Fruit fly (Drosophila melanogaster) whole organism, embryonic: ENCODE results near the gene rogdi.

ENCODE experiments used
- Atf6 ChIP-seq: fragments of 200-800 bp; sonication (Bioruptor generic); IDR thresholded peaks from 2 replicates; pipeline ENCODE4 v1.3.6; 2022; ENCODE audit warnings: missing biosample characterization, missing genetic modification characterization
- B-H1 ChIP-seq: fragments of 200-800 bp; sonication (Bioruptor generic); IDR thresholded peaks from 3 replicates; pipeline ENCODE4 v1.3.6; 2022; ENCODE audit warnings: missing biosample characterization, missing genetic modification characterization
- Bdp1 ChIP-seq: fragments of 200-800 bp; sonication (Bioruptor generic); optimal IDR thresholded peaks from 3 replicates; lab custom pipeline; 2016; ENCODE audit warnings: missing biosample characterization, missing genetic modification characterization
- Blimp-1 ChIP-seq: fragments of 200-800 bp; sonication (Bioruptor generic); optimal IDR thresholded peaks from 3 replicates; lab custom pipeline; 2018; ENCODE audit warnings: missing biosample characterization, missing genetic modification characterization, mild to moderate bottlenecking, moderate library complexity, missing genetic modification reagents
- CG10209 ChIP-seq: fragments of 200-800 bp; sonication (Bioruptor generic); optimal IDR thresholded peaks from 3 replicates; lab custom pipeline; 2017; ENCODE audit warnings: missing biosample characterization, mild to moderate bottlenecking, missing genetic modification characterization, missing genetic modification reagents
- CG10321 ChIP-seq: fragments of 200-800 bp; sonication (Bioruptor generic); IDR thresholded peaks from 2 replicates; pipeline ENCODE4 v1.3.6; 2022; ENCODE audit warnings: missing biosample characterization, missing genetic modification characterization
- CG10959 ChIP-seq: fragments of 200-800 bp; sonication (Bioruptor generic); IDR thresholded peaks from 2 replicates; pipeline ENCODE4 v1.3.6; 2022; ENCODE audit warnings: missing biosample characterization, missing genetic modification characterization
- CG11456 ChIP-seq: fragments of 200-800 bp; sonication (Bioruptor generic); IDR thresholded peaks from 3 replicates; pipeline ENCODE4 v1.3.6; 2022; ENCODE audit warnings: missing biosample characterization, missing genetic modification characterization
- CG11723 ChIP-seq: fragments of 200-800 bp; sonication (Bioruptor generic); optimal IDR thresholded peaks from 2 replicates; lab custom pipeline; 2017; ENCODE audit warnings: missing biosample characterization, mild to moderate bottlenecking, missing genetic modification characterization
- CG15073 ChIP-seq: fragments of 200-800 bp; sonication (Bioruptor generic); optimal IDR thresholded peaks from 2 replicates; lab custom pipeline; 2016; ENCODE audit warnings: missing biosample characterization, missing genetic modification characterization
- CG17186 ChIP-seq: fragments of 200-800 bp; sonication (Bioruptor generic); optimal IDR thresholded peaks from 3 replicates; lab custom pipeline; 2017; ENCODE audit warnings: missing biosample characterization, missing genetic modification reagents, missing genetic modification characterization
- CG32532 ChIP-seq: fragments of 200-800 bp; sonication (Bioruptor generic); IDR thresholded peaks from 2 replicates; pipeline ENCODE4 v1.3.6; 2022; ENCODE audit warnings: missing biosample characterization, missing genetic modification characterization
- CG7987 ChIP-seq: fragments of 200-800 bp; sonication (Bioruptor generic); optimal IDR thresholded peaks from 2 replicates; lab custom pipeline; 2018; ENCODE audit warnings: missing biosample characterization, mild to moderate bottlenecking, missing genetic modification characterization, moderate library complexity
- CHES-1-like ChIP-seq: fragments of 200-800 bp; sonication (Bioruptor generic); optimal IDR thresholded peaks from 2 replicates; lab custom pipeline; 2016; ENCODE audit warnings: missing biosample characterization, missing genetic modification characterization
- Dbx ChIP-seq: fragments of 200-800 bp; sonication (Bioruptor generic); IDR thresholded peaks from 3 replicates; pipeline ENCODE4 v1.3.6; 2022; ENCODE audit warnings: missing biosample characterization, missing genetic modification characterization
- Dip2 ChIP-seq: fragments of 200-800 bp; sonication (Bioruptor generic); IDR thresholded peaks from 2 replicates; pipeline ENCODE4 v1.3.6; 2022; ENCODE audit warnings: missing biosample characterization, missing genetic modification characterization
- Dp ChIP-seq: fragments of 200-800 bp; sonication (Bioruptor generic); optimal IDR thresholded peaks from 2 replicates; lab custom pipeline; 2018; ENCODE audit warnings: missing biosample characterization, mild to moderate bottlenecking, missing genetic modification characterization, moderate library complexity
- Eip74EF ChIP-seq, 2 experiments: fragments of 200-800 bp in 1 of 2; fragments of >200 bp in 1 of 2; sonication (Bioruptor generic) in 1 of 2; optimal IDR thresholded peaks; 2 replicates each; lab custom pipeline; 2017 to 2019; ENCODE audit warnings: missing biosample characterization in 2 of 2, missing genetic modification characterization in 2 of 2, mild to moderate bottlenecking in 1 of 2, moderate library complexity in 1 of 2
- HLH4C ChIP-seq: fragments of 200-800 bp; sonication (Bioruptor generic); IDR thresholded peaks from 3 replicates; pipeline ENCODE4 v1.3.6; 2022; ENCODE audit warnings: missing biosample characterization, missing genetic modification characterization; ENCODE audit not compliant: partially characterized antibody
- Hmr ChIP-seq: fragments of 200-800 bp; sonication (Bioruptor generic); optimal IDR thresholded peaks from 3 replicates; lab custom pipeline; 2017; ENCODE audit warnings: mild to moderate bottlenecking, missing biosample characterization, missing genetic modification reagents, missing genetic modification characterization
- Hr3 ChIP-seq: fragments of 200-800 bp; sonication (Bioruptor generic); optimal IDR thresholded peaks from 3 replicates; lab custom pipeline; 2016; ENCODE audit warnings: missing biosample characterization, missing genetic modification characterization
- Lhr ChIP-seq: fragments of 200-800 bp; sonication (Bioruptor generic); optimal IDR thresholded peaks from 3 replicates; lab custom pipeline; 2017; ENCODE audit warnings: mild to moderate bottlenecking, missing biosample characterization, missing genetic modification reagents, missing genetic modification characterization
- Nf-YA ChIP-seq: fragments of 200-800 bp; sonication (Bioruptor generic); IDR thresholded peaks from 2 replicates; pipeline ENCODE4 v1.3.6; 2022; ENCODE audit warnings: missing biosample characterization, missing genetic modification characterization
- Nf-YB ChIP-seq: fragments of 200-800 bp; sonication (Bioruptor generic); optimal IDR thresholded peaks from 3 replicates; lab custom pipeline; 2019; ENCODE audit warnings: missing biosample characterization, mild to moderate bottlenecking, missing genetic modification characterization, moderate library complexity
- Opbp ChIP-seq: fragments of 200-800 bp; sonication (Bioruptor generic); IDR thresholded peaks from 3 replicates; pipeline ENCODE4 v1.3.6; 2022; ENCODE audit warnings: missing biosample characterization, missing genetic modification characterization; ENCODE audit not compliant: partially characterized antibody
- Poxn ChIP-seq: fragments of 200-800 bp; sonication (Bioruptor generic); IDR thresholded peaks from 2 replicates; pipeline ENCODE4 v1.3.6; 2022; ENCODE audit warnings: missing biosample characterization, missing genetic modification characterization
- Sox102F ChIP-seq: fragments of 200-800 bp; sonication (Bioruptor generic); optimal IDR thresholded peaks from 2 replicates; lab custom pipeline; 2018; ENCODE audit warnings: missing biosample characterization, mild to moderate bottlenecking, missing genetic modification characterization, moderate library complexity
- abd-A ChIP-seq: fragments of 200-800 bp; sonication (Bioruptor generic); optimal IDR thresholded peaks from 3 replicates; lab custom pipeline; 2019; ENCODE audit warnings: missing biosample characterization, mild to moderate bottlenecking, missing genetic modification characterization, moderate library complexity
- ara ChIP-seq: fragments of 200-800 bp; sonication (Bioruptor generic); IDR thresholded peaks from 2 replicates; pipeline ENCODE4 v1.3.6; 2022; ENCODE audit warnings: missing biosample characterization, missing genetic modification characterization
- bab2 ChIP-seq: fragments of 200-800 bp; sonication (Bioruptor generic); optimal IDR thresholded peaks from 2 replicates; lab custom pipeline; 2016; ENCODE audit warnings: missing biosample characterization, missing genetic modification characterization
- bowl ChIP-seq: fragments of 200-800 bp; sonication (Bioruptor generic); IDR thresholded peaks from 2 replicates; pipeline ENCODE4 v1.3.6; 2022; ENCODE audit warnings: missing biosample characterization, missing genetic modification characterization
- btn ChIP-seq: fragments of 200-800 bp; sonication (Bioruptor generic); optimal IDR thresholded peaks from 2 replicates; lab custom pipeline; 2016; ENCODE audit warnings: missing biosample characterization, missing genetic modification characterization
- chinmo ChIP-seq: fragments of 200-800 bp; sonication (Bioruptor generic); IDR thresholded peaks from 4 replicates; pipeline ENCODE4 v1.3.6; 2022; ENCODE audit warnings: missing biosample characterization, missing genetic modification characterization; ENCODE audit not compliant: partially characterized antibody
- cwo ChIP-seq: fragments of 200-800 bp; sonication (Bioruptor generic); optimal IDR thresholded peaks from 3 replicates; lab custom pipeline; 2017; ENCODE audit warnings: missing biosample characterization, missing genetic modification characterization, mild to moderate bottlenecking, moderate library complexity, missing genetic modification reagents
- dati ChIP-seq: fragments of 200-800 bp; sonication (Bioruptor generic); IDR thresholded peaks from 2 replicates; pipeline ENCODE4 v1.3.6; 2022; ENCODE audit warnings: missing biosample characterization, missing genetic modification characterization
- fd96Cb ChIP-seq: fragments of 200-800 bp; sonication (Bioruptor generic); optimal IDR thresholded peaks from 2 replicates; lab custom pipeline; 2018; ENCODE audit warnings: missing biosample characterization, mild to moderate bottlenecking, missing genetic modification characterization, moderate library complexity
- fru ChIP-seq: fragments of >200 bp; optimal IDR thresholded peaks from 2 replicates; lab custom pipeline; 2017
- gcm2 ChIP-seq: fragments of 200-800 bp; sonication (Bioruptor generic); optimal IDR thresholded peaks from 2 replicates; lab custom pipeline; 2016; ENCODE audit warnings: missing biosample characterization, missing genetic modification characterization
- hb ChIP-seq: fragments of 200-800 bp; sonication (Bioruptor generic); IDR thresholded peaks from 3 replicates; pipeline ENCODE4 v1.3.6; 2022; ENCODE audit warnings: missing biosample characterization, missing genetic modification characterization; ENCODE audit not compliant: partially characterized antibody
- onecut ChIP-seq: fragments of 200-800 bp; sonication (Bioruptor generic); IDR thresholded peaks from 2 replicates; pipeline ENCODE4 v1.3.6; 2022; ENCODE audit warnings: missing biosample characterization, missing genetic modification characterization
- org-1 ChIP-seq: fragments of 200-800 bp; sonication (Bioruptor generic); optimal IDR thresholded peaks from 2 replicates; lab custom pipeline; 2017; ENCODE audit warnings: missing biosample characterization, missing genetic modification characterization
- sc ChIP-seq, 3 experiments: fragments of >200 bp in 2 of 3; fragments of 200-800 bp in 1 of 3; sonication (Bioruptor generic) in 1 of 3; optimal IDR thresholded peaks; 2 replicates in 2 of 3; 3 replicates in 1 of 3; lab custom pipeline; 2017; ENCODE audit warnings: mild to moderate bottlenecking in 1 of 3, missing biosample characterization in 1 of 3, missing genetic modification characterization in 1 of 3, missing genetic modification reagents in 1 of 3
- sens-2 ChIP-seq: fragments of 200-800 bp; sonication (Bioruptor generic); IDR thresholded peaks from 2 replicates; pipeline ENCODE4 v1.3.6; 2022; ENCODE audit warnings: missing biosample characterization, missing genetic modification characterization
- slbo ChIP-seq: fragments of 200-800 bp; sonication (Bioruptor generic); IDR thresholded peaks from 2 replicates; pipeline ENCODE4 v1.3.6; 2022; ENCODE audit warnings: missing biosample characterization, missing genetic modification characterization
- sna ChIP-seq: fragments of 200-800 bp; sonication (Bioruptor generic); IDR thresholded peaks from 2 replicates; pipeline ENCODE4 v1.3.6; 2022; ENCODE audit warnings: missing biosample characterization, missing genetic modification characterization; ENCODE audit not compliant: partially characterized antibody
- stc ChIP-seq: fragments of 200-800 bp; sonication (Bioruptor generic); IDR thresholded peaks from 2 replicates; pipeline ENCODE4 v1.3.6; 2022; ENCODE audit warnings: missing biosample characterization, missing genetic modification characterization
- tll ChIP-seq, 2 experiments: fragments of 200-800 bp in 1 of 2; fragments of >200 bp in 1 of 2; sonication (Bioruptor generic) in 1 of 2; optimal IDR thresholded peaks; 2 replicates each; lab custom pipeline; 2017 to 2019; ENCODE audit warnings: missing biosample characterization in 2 of 2, missing genetic modification characterization in 2 of 2, mild to moderate bottlenecking in 1 of 2, moderate library complexity in 1 of 2

rogdi gene

dm6 chr3L:17015663-17016575, 33.4 kb upstream of the rogdi start, which contains the start of the genes CG6664 and CG7728 (continued):
- TF ChIP-seq Dbx (GFP tag; lab: Robert Waterston, UW) (peak; percentile 54; the same call in 2 of the 3 replicates), Lhr (GFP tag; lab: Kevin White, UChicago) (peak; percentile 40), CG11723 (GFP tag; lab: Kevin White, UChicago) (no peak), Bdp1 (GFP tag; lab: Kevin White, UChicago) (no peak), sens-2 (0 out of 2 replicates have a peak, but pooled peaks have one; percentile 27), onecut (GFP tag; lab: Robert Waterston, UW) (peak; percentile 17; the same call in 1 of the 2 replicates), fru (lab: Kevin White, UChicago) (no peak), Hr3 (GFP tag; lab: Kevin White, UChicago) (peak; percentile 9), Opbp (GFP tag; lab: Robert Waterston, UW) (peak; percentile 16; the same call in 2 of the 3 replicates), org-1 (GFP tag; lab: Kevin White, UChicago) (no peak), CG32532 (peak; percentile 47), tll (GFP tag; optimal IDR thresholded peaks at IDR 0.05; lab: Kevin White, UChicago) (peak in 1 of 2 experiments; percentile 59), Dip2 (GFP tag; lab: Robert Waterston, UW) (no peak), abd-A (no peak), CG10959 (no peak), CG10321 (GFP tag; lab: Robert Waterston, UW) (no peak), B-H1 (0 out of 3 replicates have a peak, but pooled peaks have one; percentile 13), ara (GFP tag; lab: Robert Waterston, UW) (no peak), btn (GFP tag; lab: Kevin White, UChicago) (no peak), cwo (GFP tag; lab: Kevin White, UChicago) (no peak), Dp (GFP tag; lab: Kevin White, UChicago) (peak; percentile 47), CG10209 (no peak), CHES-1-like (GFP tag; lab: Kevin White, UChicago) (no peak), CG15073 (no peak), sna (peak; percentile 36; the same call in 1 of the 2 replicates), CG17186 (GFP tag; lab: Kevin White, UChicago) (peak; percentile 12), fd96Cb (peak; percentile 20), Blimp-1 (GFP tag; lab: Kevin White, UChicago) (peak; percentile 6), dati (GFP tag; lab: Robert Waterston, UW) (no peak), HLH4C (peak; percentile 45; the same call in 2 of the 3 replicates), bowl (GFP tag; lab: Robert Waterston, UW) (no peak), Eip74EF (GFP tag; optimal IDR thresholded peaks at IDR 0.05; lab: Kevin White, UChicago) (no peak), sc (optimal IDR thresholded peaks at IDR 0.05; lab: Kevin White, UChicago) (no peak), sc (GFP tag; optimal IDR thresholded peaks at IDR 0.05; lab: Kevin White, UChicago) (peak; percentile 24), gcm2 (GFP tag; lab: Kevin White, UChicago) (no peak), Nf-YB (GFP tag; lab: Kevin White, UChicago) (peak; percentile 30), Sox102F (GFP tag; lab: Kevin White, UChicago) (no peak), CG7987 (GFP tag; lab: Kevin White, UChicago) (no peak), chinmo (no peak), hb (GFP tag; lab: Robert Waterston, UW) (no peak), Atf6 (GFP tag; lab: Robert Waterston, UW) (no peak; the same call in 1 of the 2 replicates), stc (GFP tag; lab: Robert Waterston, UW) (no peak), Nf-YA (GFP tag; lab: Robert Waterston, UW) (no peak), slbo (GFP tag; lab: Robert Waterston, UW) (peak; percentile 82), CG11456 (peak; percentile 74; the same call in 2 of the 3 replicates), Poxn (GFP tag; lab: Robert Waterston, UW) (no peak), bab2 (GFP tag; lab: Kevin White, UChicago) (peak; percentile 38), Hmr (GFP tag; lab: Kevin White, UChicago) (peak; percentile 58)
